Fruit fly (Drosophila melanogaster) whole organism, prepupa: ENCODE results near the gene Gr93d.

ENCODE experiments used
- Blimp-1 ChIP-seq: fragments of 200-800 bp; sonication (Bioruptor generic); optimal IDR thresholded peaks from 3 replicates; lab custom pipeline; 2017; ENCODE audit warnings: missing biosample characterization, missing genetic modification characterization, mild to moderate bottlenecking, moderate library complexity, missing genetic modification reagents
- CG10631 ChIP-seq: fragments of 200-800 bp; sonication (Bioruptor generic); optimal IDR thresholded peaks from 2 replicates; lab custom pipeline; 2016; ENCODE audit warnings: missing biosample characterization, missing genetic modification characterization
- CG10669 ChIP-seq: fragments of 200-800 bp; sonication (Bioruptor generic); optimal IDR thresholded peaks from 3 replicates; lab custom pipeline; 2018; ENCODE audit warnings: missing biosample characterization, mild to moderate bottlenecking, missing genetic modification characterization, moderate library complexity
- CG11762 ChIP-seq: fragments of 200-800 bp; sonication (Bioruptor generic); optimal IDR thresholded peaks from 3 replicates; lab custom pipeline; 2016; ENCODE audit warnings: missing biosample characterization, missing genetic modification characterization; ENCODE audit not compliant: insufficient read depth
- CG11902 ChIP-seq: fragments of 200-800 bp; sonication (Bioruptor generic); optimal IDR thresholded peaks from 3 replicates; lab custom pipeline; 2016; ENCODE audit warnings: missing biosample characterization, missing genetic modification characterization
- CG1621 ChIP-seq: fragments of 200-800 bp; sonication (Bioruptor generic); optimal IDR thresholded peaks from 3 replicates; lab custom pipeline; 2018; ENCODE audit warnings: missing biosample characterization, mild to moderate bottlenecking, missing genetic modification characterization
- CG16779 ChIP-seq: fragments of 200-800 bp; sonication (Bioruptor generic); optimal IDR thresholded peaks from 3 replicates; lab custom pipeline; 2017; ENCODE audit warnings: missing biosample characterization, mild to moderate bottlenecking, missing genetic modification characterization
- CG3032 ChIP-seq: fragments of 200-800 bp; optimal IDR thresholded peaks from 2 replicates; lab custom pipeline; 2019; ENCODE audit warnings: missing biosample characterization, mild to moderate bottlenecking, missing genetic modification characterization, moderate library complexity
- CG32006 ChIP-seq: fragments of 200-800 bp; sonication (Bioruptor generic); optimal IDR thresholded peaks from 3 replicates; lab custom pipeline; 2017; ENCODE audit warnings: missing biosample characterization, mild to moderate bottlenecking, missing genetic modification characterization
- CG34406 ChIP-seq: fragments of 200-800 bp; sonication (Bioruptor generic); optimal IDR thresholded peaks from 3 replicates; lab custom pipeline; 2016; ENCODE audit warnings: missing biosample characterization, missing genetic modification characterization
- CG3919 ChIP-seq: fragments of 200-800 bp; sonication (Bioruptor generic); optimal IDR thresholded peaks from 3 replicates; lab custom pipeline; 2016; ENCODE audit warnings: missing biosample characterization, missing genetic modification characterization
- CG4318 ChIP-seq: fragments of 200-800 bp; sonication (Bioruptor generic); optimal IDR thresholded peaks from 3 replicates; lab custom pipeline; 2017; ENCODE audit warnings: missing biosample characterization, mild to moderate bottlenecking, missing genetic modification characterization
- CG6163 ChIP-seq: fragments of 200-800 bp; sonication (Bioruptor generic); IDR thresholded peaks from 3 replicates; pipeline ENCODE4 v1.3.6; 2022; ENCODE audit warnings: missing biosample characterization, missing genetic modification characterization
- CG6276 ChIP-seq: fragments of 200-800 bp; sonication (Bioruptor generic); optimal IDR thresholded peaks from 2 replicates; lab custom pipeline; 2017; ENCODE audit warnings: missing biosample characterization, mild to moderate bottlenecking, missing genetic modification characterization
- CG6792 ChIP-seq: fragments of 200-800 bp; sonication (Bioruptor generic); optimal IDR thresholded peaks from 3 replicates; lab custom pipeline; 2016; ENCODE audit warnings: missing biosample characterization, missing genetic modification characterization
- CG6808 ChIP-seq: fragments of 200-800 bp; sonication (Bioruptor generic); optimal IDR thresholded peaks from 3 replicates; lab custom pipeline; 2017; ENCODE audit warnings: missing biosample characterization, missing genetic modification characterization, mild to moderate bottlenecking, moderate library complexity, missing genetic modification reagents
- CG7368 ChIP-seq: fragments of 200-800 bp; sonication (Bioruptor generic); optimal IDR thresholded peaks from 3 replicates; lab custom pipeline; 2016; ENCODE audit warnings: missing biosample characterization, missing genetic modification characterization
- CG8119 ChIP-seq: fragments of 200-800 bp; sonication (Bioruptor generic); IDR thresholded peaks from 3 replicates; pipeline ENCODE4 v1.3.6; 2022; ENCODE audit warnings: missing biosample characterization, missing genetic modification characterization
- CG8632 ChIP-seq: fragments of 200-800 bp; sonication (Bioruptor generic); optimal IDR thresholded peaks from 3 replicates; lab custom pipeline; 2016; ENCODE audit warnings: missing biosample characterization, missing genetic modification characterization
- CG9139 ChIP-seq: fragments of 200-800 bp; sonication (Bioruptor generic); optimal IDR thresholded peaks from 3 replicates; lab custom pipeline; 2017; ENCODE audit warnings: missing biosample characterization, mild to moderate bottlenecking, missing genetic modification characterization
- Eip78C ChIP-seq: fragments of 200-800 bp; sonication (Bioruptor generic); peaks from one replicate; lab custom pipeline; 2016; ENCODE audit warnings: missing biosample characterization, missing genetic modification characterization
- Gug ChIP-seq: fragments of 200-800 bp; sonication (Bioruptor generic); IDR thresholded peaks from 2 replicates; pipeline ENCODE4 v1.3.6; 2022; ENCODE audit warnings: missing biosample characterization, missing genetic modification characterization
- Hr39 ChIP-seq: fragments of 200-800 bp; sonication (Bioruptor generic); optimal IDR thresholded peaks from 2 replicates; lab custom pipeline; 2016; ENCODE audit warnings: missing biosample characterization, missing genetic modification characterization
- Hr4 ChIP-seq: fragments of 200-800 bp; sonication (Bioruptor generic); optimal IDR thresholded peaks from 3 replicates; lab custom pipeline; 2016; ENCODE audit warnings: missing biosample characterization, missing genetic modification characterization
- Lpt ChIP-seq: fragments of 200-800 bp; sonication (Bioruptor generic); optimal IDR thresholded peaks from 3 replicates; lab custom pipeline; 2016; ENCODE audit warnings: missing biosample characterization, missing genetic modification characterization
- OdsH ChIP-seq: fragments of 200-800 bp; sonication (Bioruptor generic); optimal IDR thresholded peaks from 3 replicates; lab custom pipeline; 2016; ENCODE audit warnings: missing biosample characterization, missing genetic modification characterization
- Smox ChIP-seq: fragments of 200-800 bp; sonication (Bioruptor generic); optimal IDR thresholded peaks from 3 replicates; lab custom pipeline; 2016; ENCODE audit warnings: missing biosample characterization, missing genetic modification characterization
- Sox15 ChIP-seq: fragments of 200-800 bp; sonication (Bioruptor generic); optimal IDR thresholded peaks from 3 replicates; lab custom pipeline; 2016; ENCODE audit warnings: missing biosample characterization, missing genetic modification characterization
- dac ChIP-seq: fragments of 200-800 bp; sonication (Bioruptor generic); optimal IDR thresholded peaks from 2 replicates; lab custom pipeline; 2017; ENCODE audit warnings: missing biosample characterization, mild to moderate bottlenecking, missing genetic modification characterization
- dsx ChIP-seq: fragments of 200-800 bp; optimal IDR thresholded peaks from 3 replicates; lab custom pipeline; 2019; ENCODE audit warnings: missing biosample characterization, mild to moderate bottlenecking, missing genetic modification characterization, moderate library complexity; ENCODE audit not compliant: poor library complexity, severe bottlenecking
- eg ChIP-seq: fragments of 200-800 bp; sonication (Bioruptor generic); IDR thresholded peaks from 3 replicates; pipeline ENCODE4 v1.3.6; 2022; ENCODE audit warnings: missing biosample characterization, missing genetic modification characterization
- esn ChIP-seq: fragments of 200-800 bp; sonication (Bioruptor generic); optimal IDR thresholded peaks from 2 replicates; lab custom pipeline; 2016; ENCODE audit warnings: missing biosample characterization, mild to moderate bottlenecking, missing genetic modification characterization, moderate library complexity
- fd59A ChIP-seq: fragments of 200-800 bp; sonication (Bioruptor generic); optimal IDR thresholded peaks from 2 replicates; lab custom pipeline; 2017; ENCODE audit warnings: missing biosample characterization, mild to moderate bottlenecking, missing genetic modification characterization, missing genetic modification reagents
- fkh ChIP-seq: fragments of 200-800 bp; sonication (Bioruptor generic); optimal IDR thresholded peaks from 3 replicates; lab custom pipeline; 2017; ENCODE audit warnings: missing biosample characterization, mild to moderate bottlenecking, missing genetic modification characterization, moderate library complexity
- pdm3 ChIP-seq: fragments of 200-800 bp; sonication (Bioruptor generic); optimal IDR thresholded peaks from 3 replicates; lab custom pipeline; 2016; ENCODE audit warnings: missing biosample characterization, missing genetic modification characterization
- salr ChIP-seq, 2 experiments: fragments of 200-800 bp; sonication (Bioruptor generic); optimal IDR thresholded peaks; 3 replicates each; lab custom pipeline; 2016 to 2018; ENCODE audit warnings: missing biosample characterization in 2 of 2, missing genetic modification characterization in 2 of 2, mild to moderate bottlenecking in 1 of 2
- ss ChIP-seq, 2 experiments: fragments of 200-800 bp; sonication (Bioruptor generic); optimal IDR thresholded peaks; 2 replicates in 1 of 2; 3 replicates in 1 of 2; lab custom pipeline; 2017 to 2018; ENCODE audit warnings: mild to moderate bottlenecking in 2 of 2, missing biosample characterization in 2 of 2, missing genetic modification characterization in 2 of 2, moderate library complexity in 1 of 2
- topi ChIP-seq: fragments of 200-800 bp; sonication (Bioruptor generic); optimal IDR thresholded peaks from 3 replicates; lab custom pipeline; 2016; ENCODE audit warnings: missing biosample characterization, missing genetic modification characterization

Gene Gr93d

DNA sequence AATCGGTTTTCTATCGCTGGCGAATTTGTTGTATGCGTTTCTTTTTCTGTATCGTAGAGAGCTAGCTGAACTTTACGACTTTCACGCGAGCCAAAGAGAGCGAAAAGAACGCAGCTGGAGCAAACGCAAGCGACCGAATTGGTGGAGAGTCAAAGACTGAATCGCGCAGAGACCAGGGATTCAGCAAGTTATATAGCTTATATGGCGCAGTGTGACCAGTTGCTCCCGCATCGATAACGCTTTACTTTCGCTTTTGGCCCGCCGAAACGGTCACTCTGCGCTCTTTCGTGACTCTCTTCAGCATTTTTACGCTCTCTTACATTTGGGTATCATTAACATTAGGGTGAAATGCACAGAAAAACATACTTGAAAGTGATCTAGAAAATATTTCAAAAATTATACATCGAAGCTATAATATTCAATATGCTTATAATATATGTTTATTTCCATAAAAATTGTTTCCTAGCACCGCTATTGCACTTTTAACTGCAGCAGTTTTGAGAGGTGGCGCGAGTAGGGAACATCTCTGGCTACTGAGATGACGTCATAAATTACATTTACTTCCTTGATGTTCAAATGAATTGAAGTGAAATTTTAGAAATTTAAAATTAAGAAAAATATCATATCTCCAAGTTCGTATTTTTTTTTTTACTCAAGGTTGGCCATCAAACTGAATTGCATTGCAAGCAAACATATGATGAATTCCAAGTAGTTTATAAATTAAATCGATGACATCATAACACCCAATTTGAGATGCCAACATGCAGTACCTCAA, 9.8 kb upstream of the Gr93d start, which contains the start of gene glec (continued):
- peak in 1 of 2 experiments; percentile 25 for TF ChIP-seq ss (GFP tag; optimal IDR thresholded peaks at IDR 0.05; lab: Kevin White, UChicago)
- TF ChIP-seq CG34406 (GFP tag; lab: Kevin White, UChicago): peak; percentile 22
- TF ChIP-seq Blimp-1: peak; percentile 99
- peak; percentile 33 for TF ChIP-seq dac
- no peak for TF ChIP-seq CG3032
- peak; percentile 14 for TF ChIP-seq CG6276

DNA sequence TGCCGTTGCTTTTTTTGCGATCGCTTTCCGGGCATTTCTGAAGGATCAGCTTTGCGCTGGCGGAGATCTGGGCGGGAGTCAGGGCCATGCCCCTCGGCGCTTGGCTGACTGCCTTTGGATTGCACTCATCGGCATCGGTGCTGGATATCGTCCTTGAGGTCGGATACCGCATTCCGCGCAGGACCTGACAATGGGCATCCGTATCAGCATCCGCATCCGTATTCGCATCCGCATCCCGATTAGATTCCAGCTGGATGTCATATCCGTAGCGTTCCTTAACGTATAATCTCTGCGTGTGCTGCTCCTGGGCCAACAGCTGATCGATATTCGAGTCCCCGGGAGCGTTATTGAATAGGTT, 9.0 kb upstream of the Gr93d start:
- TF ChIP-seq CG6163 (peak; percentile 19; the same call in 1 of the 3 replicates), eg (GFP tag; lab: Robert Waterston, UW) (no peak)

DNA sequence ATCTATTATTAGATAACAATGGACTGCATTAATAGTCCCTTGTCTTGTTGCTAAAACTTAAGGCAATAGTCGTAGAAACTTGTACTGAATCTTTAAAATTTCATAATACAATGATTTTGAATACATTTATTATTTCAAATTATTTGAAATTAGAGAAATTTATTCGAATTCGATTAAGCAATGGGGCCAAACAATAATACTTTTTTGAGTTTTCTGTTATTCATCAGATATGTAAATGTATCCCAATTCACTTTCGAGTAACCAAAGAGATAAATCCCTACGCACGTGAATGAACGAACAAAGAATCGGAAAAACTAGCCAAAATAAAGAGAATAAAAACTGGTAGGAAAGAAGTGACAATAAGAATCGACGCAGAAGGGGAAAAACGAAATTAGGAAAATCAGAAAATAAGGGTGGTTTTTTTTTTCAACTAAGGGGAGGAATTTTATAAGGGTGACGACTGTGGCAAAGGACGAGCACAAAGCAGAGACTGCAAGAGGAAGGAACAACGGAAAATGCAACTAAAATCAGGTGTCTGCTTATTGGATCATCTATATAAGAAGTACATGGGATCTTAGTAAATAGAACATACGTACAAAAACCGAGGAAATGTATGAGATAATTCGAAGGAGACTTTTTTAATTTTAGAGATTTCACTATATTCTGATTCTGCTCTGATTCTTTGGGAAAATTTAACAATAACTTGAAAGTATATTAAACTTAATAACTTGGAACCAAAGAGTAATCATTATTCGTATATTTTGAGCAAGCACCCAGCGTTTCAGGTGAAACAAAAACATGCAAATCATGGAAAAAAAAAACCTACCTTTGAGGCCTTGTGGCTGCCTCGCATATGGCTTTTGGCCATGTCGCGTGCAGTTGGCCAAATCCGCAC, 8.4 kb upstream of the Gr93d start:
- TF ChIP-seq CG6276 (no peak), Eip78C (GFP tag; lab: Kevin White, UChicago) (peak; percentile 59)

DNA sequence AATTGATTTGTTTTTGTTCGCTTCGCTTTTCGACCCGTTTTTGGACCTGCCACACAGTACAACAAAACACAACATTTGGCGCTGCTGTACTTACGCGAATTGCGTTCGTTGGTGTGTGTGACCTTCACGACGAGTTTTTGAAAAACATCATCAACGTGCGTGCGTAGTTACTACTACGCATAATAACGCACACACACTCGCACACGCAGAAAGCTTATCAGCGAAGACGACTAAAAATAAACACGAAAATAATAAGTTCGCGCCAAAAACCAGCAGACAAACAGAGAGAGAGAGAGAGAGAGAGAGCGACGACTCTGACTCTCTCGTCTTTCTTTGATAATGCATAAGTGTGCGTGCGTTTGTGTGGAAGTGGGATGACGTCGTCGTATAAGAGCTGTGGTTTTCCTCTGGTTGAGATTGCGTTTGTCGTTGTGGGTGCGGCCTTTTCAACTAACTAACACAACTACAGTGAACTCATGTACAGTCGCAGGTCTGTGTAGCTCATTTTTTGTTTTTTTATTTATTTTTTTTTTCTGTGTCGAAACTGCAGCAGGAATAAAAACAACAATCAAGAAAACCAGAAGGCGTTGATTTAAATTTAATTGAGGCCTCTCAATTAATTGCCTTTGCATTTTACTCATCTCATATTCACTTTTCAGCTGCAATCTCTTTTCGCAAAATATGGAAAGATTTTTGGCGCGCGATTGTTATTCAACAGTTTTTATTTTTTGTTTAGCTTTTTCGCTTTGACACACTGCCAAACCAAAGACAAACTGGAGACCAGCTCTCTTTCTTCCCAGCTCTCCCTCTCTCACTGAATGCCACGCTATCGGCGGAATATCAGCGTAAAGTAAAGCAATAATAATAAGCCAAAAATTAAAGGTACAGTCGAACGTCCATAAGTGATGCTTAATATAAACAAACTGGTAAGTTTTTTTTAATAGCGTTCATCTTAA, 7.4 kb upstream of the Gr93d start:
- TF ChIP-seq CG6792 (GFP tag; lab: Kevin White, UChicago): peak; percentile 31
- peak; percentile 46 for TF ChIP-seq CG6276
- TF ChIP-seq salr (GFP tag; optimal IDR thresholded peaks at IDR 0.05; lab: Kevin White, UChicago): no peak
- no peak for TF ChIP-seq Sox15
- no peak for TF ChIP-seq CG4318 (GFP tag; lab: Kevin White, UChicago)
- TF ChIP-seq CG3919 (GFP tag; lab: Kevin White, UChicago): peak; percentile 50
- peak; percentile 42 for TF ChIP-seq CG16779 (tag; lab: Kevin White, UChicago)
- TF ChIP-seq Hr39 (GFP tag; lab: Kevin White, UChicago): no peak
- TF ChIP-seq CG3032: peak; percentile 16
- TF ChIP-seq Lpt (GFP tag; lab: Kevin White, UChicago): peak; percentile 64
- TF ChIP-seq CG11902 (GFP tag; lab: Kevin White, UChicago): no peak
- peak; percentile 75 for TF ChIP-seq CG9139 (GFP tag; lab: Kevin White, UChicago)
- peak; percentile 11 for TF ChIP-seq Smox
- TF ChIP-seq CG8119 (GFP tag; lab: Robert Waterston, UW): peak; percentile 62
- TF ChIP-seq pdm3 (GFP tag; lab: Kevin White, UChicago): peak; percentile 38
- TF ChIP-seq fd59A (GFP tag; lab: Kevin White, UChicago): no peak
- peak; percentile 33 for TF ChIP-seq CG34406 (GFP tag; lab: Kevin White, UChicago)
- peak; percentile 90 for TF ChIP-seq fkh (GFP tag; lab: Kevin White, UChicago)
- peak; percentile 7 for TF ChIP-seq CG10669 (GFP tag; lab: Kevin White, UChicago)
- peak; percentile 70 for TF ChIP-seq CG6808 (GFP tag; lab: Kevin White, UChicago)
- peak; percentile 28 for TF ChIP-seq esn
- no peak for TF ChIP-seq Gug (GFP tag; lab: Robert Waterston, UW)
- peak; percentile 81 for TF ChIP-seq eg (GFP tag; lab: Robert Waterston, UW)
- TF ChIP-seq Hr4 (GFP tag; lab: Kevin White, UChicago): peak; percentile 29
- no peak for TF ChIP-seq CG10631 (GFP tag; lab: Kevin White, UChicago)
- TF ChIP-seq OdsH (GFP tag; lab: Kevin White, UChicago): peak; percentile 3
- peak; percentile 69 for TF ChIP-seq CG11762 (GFP tag; lab: Kevin White, UChicago)
- peak; percentile 26 for TF ChIP-seq topi (GFP tag; lab: Kevin White, UChicago)
- peak; percentile 86 to 87 for TF ChIP-seq ss (GFP tag; optimal IDR thresholded peaks at IDR 0.05; lab: Kevin White, UChicago)
- peak; percentile 15 for TF ChIP-seq Blimp-1
- peak; percentile 40 for TF ChIP-seq dsx (GFP tag; lab: Kevin White, UChicago)
- peak; percentile 19 for TF ChIP-seq CG1621 (tag; lab: Kevin White, UChicago)
- peak; percentile 35 for TF ChIP-seq CG7368 (GFP tag; lab: Kevin White, UChicago)
- no peak for TF ChIP-seq CG32006 (GFP tag; lab: Kevin White, UChicago)
- peak; percentile 61 for TF ChIP-seq CG8632 (GFP tag; lab: Kevin White, UChicago)
